Worm (Caenorhabditis elegans) whole organism, L4 larva: Measurements from ENCODE around the gene mel-11.

ENCODE experiments used
- D1046.2 ChIP-seq: fragments of 200-800 bp; sonication (Bioruptor generic); IDR thresholded peaks from 2 replicates; pipeline ENCODE4 v1.3.6; 2022; ENCODE audit warnings: missing genetic modification characterization, missing compliant biosample characterization
- ama-1 ChIP-seq: fragments of 150-350 bp; optimal IDR thresholded peaks from 2 replicates; lab custom pipeline; 2014; ENCODE audit warnings: inconsistent platforms, mixed read lengths
- unc-130 ChIP-seq: sonication (generic microtip); optimal IDR thresholded peaks from 2 replicates; lab custom pipeline; 2016; ENCODE audit warnings: missing genetic modification reagents, missing genetic modification characterization, missing compliant biosample characterization

DNA sequence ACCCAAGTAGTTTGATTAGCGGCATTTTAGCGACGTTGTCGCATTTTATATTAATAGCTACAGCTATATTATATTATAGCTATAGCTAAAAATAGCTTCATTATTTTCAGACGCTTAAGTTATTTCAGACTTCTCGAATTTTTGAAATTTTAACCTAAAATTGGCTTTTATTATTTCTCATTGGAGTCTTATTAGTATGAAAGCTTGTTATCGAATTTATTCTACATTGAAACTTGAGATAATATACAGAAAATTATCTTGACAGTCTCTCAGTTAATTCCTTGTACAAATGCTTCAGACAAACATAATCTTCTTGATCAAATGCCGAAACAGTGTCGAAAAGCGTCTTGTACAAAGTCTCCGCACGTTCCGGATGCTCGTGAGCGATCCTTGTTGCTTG lies 21.5 kb downstream of the mel-11 start, which contains the start of gene srh-48:
- TF ChIP-seq unc-130 (GFP tag; lab: Kevin White, UChicago) (no peak), ama-1 (lab: Kevin White, UChicago) (no peak), D1046.2 (GFP tag; lab: Robert Waterston, UW) (no peak)
